Fruit fly (Drosophila melanogaster) whole organism, embryonic: ENCODE measurements around the gene Inx7.

Experiments used
- Bdp1 ChIP-seq: fragments of 200-800 bp; sonication (Bioruptor generic); optimal IDR thresholded peaks from 3 replicates; lab custom pipeline; 2016; ENCODE audit warnings: missing biosample characterization, missing genetic modification characterization
- Bgb ChIP-seq: fragments of 200-800 bp; sonication (Bioruptor generic); IDR thresholded peaks from 2 replicates; pipeline ENCODE4 v1.3.6; 2022; ENCODE audit warnings: missing biosample characterization, missing genetic modification characterization; ENCODE audit not compliant: partially characterized antibody
- CG10543 ChIP-seq: fragments of 200-800 bp; sonication (Bioruptor generic); optimal IDR thresholded peaks from 3 replicates; lab custom pipeline; 2017; ENCODE audit warnings: missing biosample characterization, mild to moderate bottlenecking, missing genetic modification characterization, moderate library complexity
- CG11456 ChIP-seq: fragments of 200-800 bp; sonication (Bioruptor generic); IDR thresholded peaks from 3 replicates; pipeline ENCODE4 v1.3.6; 2022; ENCODE audit warnings: missing biosample characterization, missing genetic modification characterization
- CG11723 ChIP-seq: fragments of 200-800 bp; sonication (Bioruptor generic); optimal IDR thresholded peaks from 2 replicates; lab custom pipeline; 2017; ENCODE audit warnings: missing biosample characterization, mild to moderate bottlenecking, missing genetic modification characterization
- CG12744 ChIP-seq: fragments of 200-800 bp; sonication (Bioruptor generic); optimal IDR thresholded peaks from 2 replicates; lab custom pipeline; 2016; ENCODE audit warnings: missing biosample characterization, missing genetic modification characterization
- CG13296 ChIP-seq: fragments of 200-800 bp; sonication (Bioruptor generic); optimal IDR thresholded peaks from 3 replicates; lab custom pipeline; 2018; ENCODE audit warnings: missing biosample characterization, mild to moderate bottlenecking, missing genetic modification characterization
- CG13424 ChIP-seq: fragments of 200-800 bp; sonication (Bioruptor generic); optimal IDR thresholded peaks from 2 replicates; lab custom pipeline; 2019; ENCODE audit warnings: missing biosample characterization, mild to moderate bottlenecking, missing genetic modification characterization, moderate library complexity
- CG13624 ChIP-seq: fragments of 200-800 bp; sonication (Bioruptor generic); optimal IDR thresholded peaks from 2 replicates; lab custom pipeline; 2016; ENCODE audit warnings: missing biosample characterization, missing genetic modification characterization
- CG14667 ChIP-seq: fragments of 200-800 bp; sonication (Bioruptor generic); IDR thresholded peaks from 2 replicates; pipeline ENCODE4 v1.3.6; 2022; ENCODE audit warnings: missing biosample characterization, missing genetic modification characterization
- CG15073 ChIP-seq: fragments of 200-800 bp; sonication (Bioruptor generic); optimal IDR thresholded peaks from 2 replicates; lab custom pipeline; 2016; ENCODE audit warnings: missing biosample characterization, missing genetic modification characterization
- CG15514 ChIP-seq: fragments of 200-800 bp; sonication (Bioruptor generic); optimal IDR thresholded peaks from 3 replicates; lab custom pipeline; 2017; ENCODE audit warnings: missing biosample characterization, missing genetic modification characterization, mild to moderate bottlenecking, moderate library complexity, missing genetic modification reagents
- CG16863 ChIP-seq: fragments of 200-800 bp; sonication (Bioruptor generic); optimal IDR thresholded peaks from 3 replicates; lab custom pipeline; 2016; ENCODE audit warnings: missing biosample characterization, missing genetic modification characterization
- CG32772 ChIP-seq: fragments of 200-800 bp; sonication (Bioruptor generic); IDR thresholded peaks from 2 replicates; pipeline ENCODE4 v1.3.6; 2022; ENCODE audit warnings: missing biosample characterization, missing genetic modification characterization
- CG3847 ChIP-seq: fragments of 200-800 bp; sonication (Bioruptor generic); IDR thresholded peaks from 2 replicates; pipeline ENCODE4 v1.3.6; 2022; ENCODE audit warnings: missing biosample characterization, missing genetic modification characterization
- CG42726 ChIP-seq: fragments of 200-800 bp; sonication (Bioruptor generic); IDR thresholded peaks from 2 replicates; pipeline ENCODE4 v1.3.6; 2022; ENCODE audit warnings: missing biosample characterization, missing genetic modification characterization; ENCODE audit not compliant: partially characterized antibody
- CG4328 ChIP-seq: fragments of 200-800 bp; sonication (Bioruptor generic); optimal IDR thresholded peaks from 3 replicates; lab custom pipeline; 2017; ENCODE audit warnings: missing biosample characterization, missing genetic modification reagents, missing genetic modification characterization
- CG5245 ChIP-seq: fragments of 200-800 bp; sonication (Bioruptor generic); optimal IDR thresholded peaks from 3 replicates; lab custom pipeline; 2016; ENCODE audit warnings: missing biosample characterization, missing genetic modification characterization
- CG6765 ChIP-seq: fragments of 200-800 bp; sonication (Bioruptor generic); optimal IDR thresholded peaks from 3 replicates; lab custom pipeline; 2017; ENCODE audit warnings: missing biosample characterization, mild to moderate bottlenecking, missing genetic modification characterization
- CG8359 ChIP-seq: fragments of 200-800 bp; sonication (Bioruptor generic); optimal IDR thresholded peaks from 2 replicates; lab custom pipeline; 2017; ENCODE audit warnings: missing biosample characterization, mild to moderate bottlenecking, missing genetic modification characterization, borderline replicate concordance
- CG9437 ChIP-seq: fragments of 200-800 bp; sonication (Bioruptor generic); optimal IDR thresholded peaks from 2 replicates; lab custom pipeline; 2018; ENCODE audit warnings: missing biosample characterization, mild to moderate bottlenecking, missing genetic modification characterization
- CG9727 ChIP-seq: fragments of 200-800 bp; sonication (Bioruptor generic); optimal IDR thresholded peaks from 3 replicates; lab custom pipeline; 2017; ENCODE audit warnings: missing biosample characterization, mild to moderate bottlenecking, missing genetic modification characterization
- Eip74EF ChIP-seq, 2 experiments: fragments of 200-800 bp in 1 of 2; fragments of >200 bp in 1 of 2; sonication (Bioruptor generic) in 1 of 2; optimal IDR thresholded peaks; 2 replicates each; lab custom pipeline; 2017 to 2019; ENCODE audit warnings: missing biosample characterization in 2 of 2, missing genetic modification characterization in 2 of 2, mild to moderate bottlenecking in 1 of 2, moderate library complexity in 1 of 2
- H2.0 ChIP-seq: fragments of 200-800 bp; sonication (Bioruptor generic); IDR thresholded peaks from 2 replicates; pipeline ENCODE4 v1.3.6; 2022; ENCODE audit warnings: missing biosample characterization, missing genetic modification characterization
- Hand ChIP-seq: fragments of 200-800 bp; sonication (Bioruptor generic); optimal IDR thresholded peaks from 2 replicates; lab custom pipeline; 2017; ENCODE audit warnings: mild to moderate bottlenecking, missing biosample characterization, missing genetic modification reagents, missing genetic modification characterization
- Hr78 ChIP-seq, 2 experiments: fragments of 200-800 bp in 1 of 2; fragments of >200 bp in 1 of 2; sonication (Bioruptor generic) in 1 of 2; optimal IDR thresholded peaks; 2 replicates each; lab custom pipeline; 2017 to 2019; ENCODE audit warnings: missing biosample characterization in 2 of 2, missing genetic modification characterization in 2 of 2, mild to moderate bottlenecking in 1 of 2, moderate library complexity in 1 of 2
- Jarid2 ChIP-seq: fragments of 200-800 bp; sonication (Bioruptor generic); optimal IDR thresholded peaks from 3 replicates; lab custom pipeline; 2017; ENCODE audit warnings: mild to moderate bottlenecking, missing biosample characterization, missing genetic modification reagents, missing genetic modification characterization
- Kr ChIP-seq: fragments of 200-800 bp; sonication (Bioruptor generic); optimal IDR thresholded peaks from 2 replicates; lab custom pipeline; 2017; ENCODE audit warnings: missing biosample characterization, mild to moderate bottlenecking, missing genetic modification characterization
- NC2α ChIP-seq: fragments of 200-800 bp; sonication (Bioruptor generic); optimal IDR thresholded peaks from 2 replicates; lab custom pipeline; 2016; ENCODE audit warnings: missing biosample characterization, missing genetic modification characterization
- Poxn ChIP-seq: fragments of 200-800 bp; sonication (Bioruptor generic); IDR thresholded peaks from 2 replicates; pipeline ENCODE4 v1.3.6; 2022; ENCODE audit warnings: missing biosample characterization, missing genetic modification characterization
- Sox102F ChIP-seq: fragments of 200-800 bp; sonication (Bioruptor generic); optimal IDR thresholded peaks from 2 replicates; lab custom pipeline; 2018; ENCODE audit warnings: missing biosample characterization, mild to moderate bottlenecking, missing genetic modification characterization, moderate library complexity
- btn ChIP-seq: fragments of 200-800 bp; sonication (Bioruptor generic); optimal IDR thresholded peaks from 2 replicates; lab custom pipeline; 2016; ENCODE audit warnings: missing biosample characterization, missing genetic modification characterization
- chn ChIP-seq: fragments of 200-800 bp; sonication (Bioruptor generic); optimal IDR thresholded peaks from 2 replicates; lab custom pipeline; 2016; ENCODE audit warnings: missing biosample characterization, missing genetic modification characterization
- ci ChIP-seq: fragments of 200-800 bp; sonication (Bioruptor generic); IDR thresholded peaks from 3 replicates; pipeline ENCODE4 v1.3.6; 2022; ENCODE audit warnings: missing biosample characterization, missing genetic modification characterization
- dmrt11E ChIP-seq: fragments of 200-800 bp; sonication (Bioruptor generic); optimal IDR thresholded peaks from 3 replicates; lab custom pipeline; 2018; ENCODE audit warnings: missing biosample characterization, mild to moderate bottlenecking, missing genetic modification characterization, moderate library complexity
- fd96Cb ChIP-seq: fragments of 200-800 bp; sonication (Bioruptor generic); optimal IDR thresholded peaks from 2 replicates; lab custom pipeline; 2018; ENCODE audit warnings: missing biosample characterization, mild to moderate bottlenecking, missing genetic modification characterization, moderate library complexity
- gsb ChIP-seq: fragments of 200-800 bp; sonication (Bioruptor generic); IDR thresholded peaks from 2 replicates; pipeline ENCODE4 v1.3.6; 2022; ENCODE audit warnings: missing biosample characterization, missing genetic modification characterization
- ham ChIP-seq: fragments of 200-800 bp; sonication (Bioruptor generic); IDR thresholded peaks from 2 replicates; pipeline ENCODE4 v1.3.6; 2022; ENCODE audit warnings: missing biosample characterization, missing genetic modification characterization
- insv ChIP-seq, 2 experiments: fragments of 200-800 bp; sonication (Bioruptor generic); optimal IDR thresholded peaks; 3 replicates each; lab custom pipeline; 2016 to 2018; ENCODE audit warnings: missing biosample characterization in 2 of 2, missing genetic modification characterization in 2 of 2
- ken ChIP-seq: fragments of 200-800 bp; sonication (Bioruptor generic); IDR thresholded peaks from 3 replicates; pipeline ENCODE4 v1.3.6; 2022; ENCODE audit warnings: missing biosample characterization, missing genetic modification characterization
- lov ChIP-seq, 2 experiments: fragments of 200-800 bp in 1 of 2; fragments of >200 bp in 1 of 2; sonication (Bioruptor generic) in 1 of 2; IDR thresholded peaks in 1 of 2; optimal IDR thresholded peaks in 1 of 2; 2 replicates in 1 of 2; 3 replicates in 1 of 2; pipeline versions ENCODE4 v1.3.6 to Lab custom; 2017 to 2022; ENCODE audit warnings: missing biosample characterization in 1 of 2, missing genetic modification characterization in 1 of 2
- nmo ChIP-seq: fragments of 200-800 bp; sonication (Bioruptor generic); optimal IDR thresholded peaks from 2 replicates; lab custom pipeline; 2018; ENCODE audit warnings: missing biosample characterization, mild to moderate bottlenecking, missing genetic modification characterization, moderate library complexity
- nom ChIP-seq: fragments of 200-800 bp; sonication (Bioruptor generic); optimal IDR thresholded peaks from 2 replicates; lab custom pipeline; 2017; ENCODE audit warnings: missing biosample characterization, missing genetic modification characterization, mild to moderate bottlenecking, moderate library complexity, missing genetic modification reagents
- oc ChIP-seq: fragments of 200-800 bp; sonication (Bioruptor generic); optimal IDR thresholded peaks from 2 replicates; lab custom pipeline; 2018; ENCODE audit warnings: missing biosample characterization, mild to moderate bottlenecking, missing genetic modification characterization, moderate library complexity
- peb ChIP-seq: fragments of 200-800 bp; sonication (Bioruptor generic); IDR thresholded peaks from 2 replicates; pipeline ENCODE4 v1.3.6; 2022; ENCODE audit warnings: missing biosample characterization, missing genetic modification characterization
- psq ChIP-seq: fragments of 200-800 bp; sonication (Bioruptor generic); optimal IDR thresholded peaks from 2 replicates; lab custom pipeline; 2017; ENCODE audit warnings: missing biosample characterization, missing genetic modification characterization
- tup ChIP-seq: fragments of 200-800 bp; sonication (Bioruptor generic); optimal IDR thresholded peaks from 2 replicates; lab custom pipeline; 2016; ENCODE audit warnings: missing biosample characterization, mild to moderate bottlenecking, missing genetic modification characterization, moderate library complexity
- wdn ChIP-seq: fragments of 200-800 bp; sonication (Bioruptor generic); IDR thresholded peaks from 2 replicates; pipeline ENCODE4 v1.3.6; 2022; ENCODE audit warnings: missing biosample characterization, missing genetic modification characterization
- wor ChIP-seq: fragments of 200-800 bp; sonication (Bioruptor generic); IDR thresholded peaks from 2 replicates; pipeline ENCODE4 v1.3.6; 2022; ENCODE audit warnings: missing biosample characterization, missing genetic modification characterization
- zfh1 ChIP-seq: fragments of 200-800 bp; sonication (Bioruptor generic); IDR thresholded peaks from 3 replicates; pipeline ENCODE4 v1.3.6; 2022; ENCODE audit warnings: missing biosample characterization, missing genetic modification characterization

Gene Inx7

DNA sequence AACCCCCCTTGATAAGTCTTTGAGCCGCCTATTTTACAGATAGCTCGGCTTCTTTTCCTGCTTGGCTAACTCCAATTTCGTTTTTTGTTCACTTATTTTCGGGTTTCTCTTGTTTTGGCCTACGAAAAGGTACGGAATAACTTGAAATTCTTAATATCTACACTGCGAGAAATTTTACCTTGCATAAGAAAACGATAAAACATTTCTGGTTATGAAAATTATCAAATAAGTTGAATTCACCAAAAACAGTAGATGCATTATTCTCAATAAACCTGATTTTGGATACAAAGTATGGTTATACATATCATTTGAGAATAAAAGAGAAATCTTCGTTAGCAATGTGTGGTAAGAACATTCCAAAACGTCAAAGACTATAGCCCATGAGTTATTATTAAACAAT, 11.4 kb downstream of the Inx7 start (continued):
- TF ChIP-seq CG13424 (tag; lab: Kevin White, UChicago): peak; percentile 19
- no peak for TF ChIP-seq gsb (GFP tag; lab: Robert Waterston, UW)
- TF ChIP-seq CG11723 (GFP tag; lab: Kevin White, UChicago): no peak
- TF ChIP-seq Kr (GFP tag; lab: Kevin White, UChicago): no peak
- 0 out of 3 replicates have a peak, but pooled peaks have one; percentile 11 for TF ChIP-seq ci (GFP tag; lab: Robert Waterston, UW)
- no peak for TF ChIP-seq Bdp1 (GFP tag; lab: Kevin White, UChicago)
- no peak for TF ChIP-seq CG12744 (GFP tag; lab: Kevin White, UChicago)
- no peak for TF ChIP-seq CG11456
- no peak for TF ChIP-seq ken (GFP tag; lab: Robert Waterston, UW)
- TF ChIP-seq H2.0: peak; percentile 25; the same call in 1 of the 2 replicates
- TF ChIP-seq CG10543 (GFP tag; lab: Kevin White, UChicago): no peak
- TF ChIP-seq CG8359 (GFP tag; lab: Kevin White, UChicago): no peak
- no peak for TF ChIP-seq CG6765 (GFP tag; lab: Kevin White, UChicago)
- peak; percentile 39 for TF ChIP-seq nmo (GFP tag; lab: Kevin White, UChicago)
- TF ChIP-seq NC2α (GFP tag; lab: Kevin White, UChicago): no peak
- no peak for TF ChIP-seq Eip74EF (GFP tag; optimal IDR thresholded peaks at IDR 0.05; lab: Kevin White, UChicago)
- TF ChIP-seq CG9437 (GFP tag; lab: Kevin White, UChicago): peak; percentile 1
- peak; percentile 3 for TF ChIP-seq oc (tag; lab: Kevin White, UChicago)
- no peak for TF ChIP-seq wor
- no peak for TF ChIP-seq CG13624 (GFP tag; lab: Kevin White, UChicago)
- TF ChIP-seq CG16863: no peak
- TF ChIP-seq Hr78 (GFP tag; optimal IDR thresholded peaks at IDR 0.05; lab: Kevin White, UChicago): no peak
- TF ChIP-seq dmrt11E (tag; lab: Kevin White, UChicago): peak; percentile 66
- no peak for TF ChIP-seq CG15514 (GFP tag; lab: Kevin White, UChicago)
- peak; percentile 42 for TF ChIP-seq fd96Cb (tag; lab: Kevin White, UChicago)
- no peak for TF ChIP-seq Bgb (GFP tag; lab: Robert Waterston, UW)
- TF ChIP-seq chn (GFP tag; lab: Kevin White, UChicago): no peak
- TF ChIP-seq btn (GFP tag; lab: Kevin White, UChicago): no peak
- no peak for TF ChIP-seq CG13296 (GFP tag; lab: Kevin White, UChicago)
- TF ChIP-seq CG5245 (GFP tag; lab: Kevin White, UChicago): no peak
- no peak for TF ChIP-seq wdn (GFP tag; lab: Robert Waterston, UW)
- no peak for TF ChIP-seq lov (optimal IDR thresholded peaks at IDR 0.05; lab: Kevin White, UChicago)
- TF ChIP-seq lov (GFP tag; IDR thresholded peaks at IDR 0.05; lab: Robert Waterston, UW): no peak
- no peak for TF ChIP-seq zfh1 (GFP tag; lab: Robert Waterston, UW)
- TF ChIP-seq ham (GFP tag; lab: Robert Waterston, UW): no peak
- no peak for TF ChIP-seq Hand (GFP tag; lab: Kevin White, UChicago)
- peak; percentile 50 for TF ChIP-seq Sox102F (GFP tag; lab: Kevin White, UChicago)
- TF ChIP-seq CG42726: no peak
- TF ChIP-seq CG9727 (GFP tag; lab: Kevin White, UChicago): peak; percentile 25
- TF ChIP-seq CG32772: no peak
- no peak for TF ChIP-seq nom
- no peak for TF ChIP-seq psq (GFP tag; lab: Kevin White, UChicago)
- no peak for TF ChIP-seq Jarid2
- TF ChIP-seq CG4328 (GFP tag; lab: Kevin White, UChicago): no peak
- TF ChIP-seq CG15073 (GFP tag; lab: Kevin White, UChicago): no peak
- no peak for TF ChIP-seq Poxn
- no peak for TF ChIP-seq CG3847 (GFP tag; lab: Robert Waterston, UW)
- no peak for TF ChIP-seq insv (GFP tag; optimal IDR thresholded peaks at IDR 0.05; lab: Kevin White, UChicago)
- no peak for TF ChIP-seq tup (GFP tag; lab: Kevin White, UChicago)
- TF ChIP-seq CG14667 (GFP tag; lab: Robert Waterston, UW): no peak
- TF ChIP-seq peb (GFP tag; lab: Robert Waterston, UW): no peak
